Fruit fly (Drosophila melanogaster) whole organism, larva: ENCODE measurements around the gene AhcyL1.
A peak's percentile ranks its signal among the peaks of the same experiment; 100 is the strongest.

Source experiments
- noc ChIP-seq: fragments of 200-800 bp; sonication (Bioruptor generic); optimal IDR thresholded peaks from 3 replicates; lab custom pipeline; 2019; ENCODE audit warnings: missing biosample characterization, mild to moderate bottlenecking, missing genetic modification characterization, moderate library complexity

Gene AhcyL1

DNA sequence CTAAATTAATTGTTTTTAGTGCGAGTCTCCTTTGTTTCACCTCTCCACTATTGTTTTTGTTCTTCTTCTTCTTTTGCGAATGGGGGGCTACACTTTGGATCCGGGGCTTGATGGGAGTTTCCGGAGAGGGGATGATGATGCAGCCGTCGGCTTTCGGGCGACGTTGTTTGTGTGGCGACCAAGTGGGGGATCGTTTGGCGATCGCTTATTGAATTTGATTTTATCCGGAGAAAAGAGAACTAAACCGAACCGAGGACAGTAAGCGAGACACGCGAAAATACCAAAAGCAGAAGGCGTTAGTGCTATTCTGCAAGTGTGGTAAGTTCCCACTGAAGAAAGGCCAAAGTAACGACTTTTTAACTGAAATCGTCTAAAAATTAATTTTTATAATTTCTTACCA is at the start of gene AhcyL1:
TSS of gene AhcyL1 (minus strand) at position 281 of the 400 bp plus-strand sequence.
- TF ChIP-seq noc (tag; lab: Kevin White, UChicago) = no peak

- peak; percentile 20 for TF ChIP-seq noc (tag; lab: Kevin White, UChicago)
Measured at dm6 chr3L:2820930-2821505, 48.9 kb upstream of the AhcyL1 start.

- no peak for TF ChIP-seq noc (tag; lab: Kevin White, UChicago)
Measured at dm6 chr3L:2820275-2820674, 48.1 kb upstream of the AhcyL1 start.

DNA sequence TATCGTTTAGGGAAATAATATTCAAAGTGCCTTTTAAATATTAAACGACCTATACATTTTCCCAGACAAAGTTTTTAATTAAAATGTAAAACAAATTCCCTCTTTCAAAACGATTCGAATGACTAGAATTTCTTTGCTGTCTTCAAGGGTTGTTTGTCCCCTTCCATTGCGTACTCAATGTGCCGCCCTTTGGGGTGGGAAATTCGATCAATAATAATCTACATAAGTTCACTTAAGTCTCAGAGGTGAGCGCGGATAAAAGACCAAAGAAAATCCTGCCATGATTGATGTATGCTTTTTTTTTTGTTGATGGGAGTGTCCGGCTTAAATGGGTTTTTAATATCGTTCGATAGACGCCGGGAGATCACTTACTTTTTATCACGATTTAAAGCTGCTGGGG is 47.6 kb upstream of the AhcyL1 start:
- no peak for TF ChIP-seq noc (tag; lab: Kevin White, UChicago)

- no peak for TF ChIP-seq noc (tag; lab: Kevin White, UChicago)
Measured at dm6 chr3L:2818784-2819183, 46.7 kb upstream of the AhcyL1 start.

DNA sequence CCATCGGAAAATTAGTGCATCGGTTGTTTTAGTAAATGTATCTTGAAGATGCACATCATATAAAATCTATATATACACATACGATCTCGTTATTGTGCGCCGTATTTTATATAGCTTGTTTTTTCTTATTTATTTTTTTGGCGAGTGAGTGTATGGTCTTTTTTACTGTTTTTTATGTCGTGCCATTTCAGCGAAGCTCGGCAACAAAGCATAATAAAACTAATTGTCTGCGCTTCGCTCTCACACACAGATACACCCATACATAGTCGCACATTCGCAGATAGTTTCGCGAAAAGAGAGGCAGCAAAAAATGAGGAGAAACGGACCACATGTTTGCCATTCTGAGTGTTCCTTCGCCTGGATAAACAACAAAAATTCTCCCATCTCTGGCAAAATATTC is 45.7 kb upstream of the AhcyL1 start:
- no peak for TF ChIP-seq noc (tag; lab: Kevin White, UChicago)

DNA sequence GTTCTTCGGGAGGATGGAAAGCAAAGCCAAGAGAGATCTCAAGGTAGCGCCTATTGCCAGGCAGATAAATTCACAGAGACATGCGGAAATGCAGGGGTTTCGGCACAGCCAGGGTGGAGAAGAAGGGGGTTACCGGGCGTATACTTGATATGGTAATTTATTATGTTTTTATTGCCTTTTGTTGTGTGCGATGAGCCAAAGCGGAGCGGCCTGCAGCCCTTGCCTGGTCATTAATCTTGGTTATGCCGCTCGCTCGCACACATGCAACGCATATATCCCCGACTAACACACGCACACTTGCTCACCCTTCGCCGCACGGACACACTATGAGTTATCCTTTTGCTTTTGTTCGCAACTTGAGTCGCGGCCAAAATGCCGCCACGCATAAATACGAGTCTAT is 44.5 kb upstream of the AhcyL1 start:
- TF ChIP-seq noc (tag; lab: Kevin White, UChicago) = no peak

- TF ChIP-seq noc (tag; lab: Kevin White, UChicago) = peak; percentile 49
Measured at dm6 chr3L:2809767-2810166, 37.6 kb upstream of the AhcyL1 start.

DNA sequence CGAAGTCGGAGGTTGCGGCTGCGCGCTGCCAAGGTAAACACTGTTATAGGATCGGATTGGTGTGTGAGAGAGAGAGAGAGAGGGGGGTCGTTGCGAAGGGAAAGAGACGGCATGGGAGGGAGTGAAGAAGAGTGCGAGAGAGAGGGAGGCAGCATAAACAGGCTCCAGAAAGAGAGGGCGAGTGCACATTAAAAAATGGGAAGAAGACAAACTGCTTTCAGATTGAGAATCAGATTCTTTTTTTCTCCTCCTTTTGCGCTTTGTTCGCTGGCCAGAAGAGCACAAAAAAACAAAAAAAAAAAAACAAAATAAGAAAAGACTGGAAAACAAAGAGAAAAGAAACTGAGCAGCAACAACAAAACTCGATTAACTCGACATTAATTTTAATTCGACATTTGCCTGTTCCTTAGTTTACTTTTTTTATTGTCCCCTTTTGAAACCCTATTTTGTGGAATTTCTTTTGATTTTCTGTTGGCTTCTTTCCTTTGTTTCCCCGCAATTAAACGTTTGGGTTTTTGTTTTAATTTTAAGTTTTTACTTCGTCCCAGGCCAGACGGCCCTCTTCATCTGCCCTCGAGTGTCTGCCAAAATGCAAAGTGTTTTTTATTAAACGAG is 36.3 kb upstream of the AhcyL1 start:
- peak; percentile 53 for TF ChIP-seq noc (tag; lab: Kevin White, UChicago)

DNA sequence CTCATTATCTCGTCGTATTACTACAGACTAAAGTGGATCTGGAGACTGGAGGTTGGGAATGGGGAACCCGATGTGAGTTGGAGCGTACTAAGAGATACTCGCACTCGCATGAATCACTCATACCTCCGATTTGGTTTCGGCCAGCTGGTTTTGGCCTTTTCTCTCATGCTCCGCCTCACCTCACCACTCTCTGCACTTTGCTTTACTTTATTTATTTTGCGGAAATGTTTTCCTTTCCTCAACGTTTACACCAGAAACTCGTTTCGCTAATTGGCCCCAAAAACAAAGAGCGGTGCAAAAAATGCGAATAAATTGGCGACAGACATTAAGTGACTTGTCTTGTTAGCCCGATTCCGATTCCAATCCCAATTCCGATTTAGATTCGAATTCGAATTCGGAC is 35.3 kb upstream of the AhcyL1 start:
- TF ChIP-seq noc (tag; lab: Kevin White, UChicago) = no peak

DNA sequence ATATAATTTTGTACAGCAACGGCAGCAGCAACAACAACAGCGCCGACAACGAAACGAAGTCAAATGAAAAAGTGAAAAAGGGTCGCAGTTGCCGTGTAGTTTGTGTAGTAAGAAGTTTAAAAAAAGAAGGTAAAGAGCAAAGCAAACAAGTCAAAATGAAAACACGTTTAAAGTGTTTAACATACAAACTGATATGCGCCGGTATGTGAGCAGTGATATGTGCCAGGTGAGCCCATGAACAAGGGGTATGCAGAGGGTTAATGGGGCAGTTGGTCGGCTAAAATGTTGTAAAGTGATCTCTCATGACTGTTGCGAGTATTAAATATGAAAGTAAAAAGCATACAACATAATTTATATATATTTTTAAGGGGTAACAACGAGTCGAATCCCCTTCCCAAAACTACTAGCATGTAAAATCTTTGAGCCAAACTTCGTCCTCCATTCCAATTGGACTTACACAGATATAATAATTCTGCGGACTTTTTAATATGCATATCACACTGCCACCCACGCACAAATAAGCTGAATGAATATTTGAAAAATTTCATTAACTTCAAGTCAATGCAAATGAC is 33.9 kb upstream of the AhcyL1 start:
- peak; percentile 49 for TF ChIP-seq noc (tag; lab: Kevin White, UChicago)

DNA sequence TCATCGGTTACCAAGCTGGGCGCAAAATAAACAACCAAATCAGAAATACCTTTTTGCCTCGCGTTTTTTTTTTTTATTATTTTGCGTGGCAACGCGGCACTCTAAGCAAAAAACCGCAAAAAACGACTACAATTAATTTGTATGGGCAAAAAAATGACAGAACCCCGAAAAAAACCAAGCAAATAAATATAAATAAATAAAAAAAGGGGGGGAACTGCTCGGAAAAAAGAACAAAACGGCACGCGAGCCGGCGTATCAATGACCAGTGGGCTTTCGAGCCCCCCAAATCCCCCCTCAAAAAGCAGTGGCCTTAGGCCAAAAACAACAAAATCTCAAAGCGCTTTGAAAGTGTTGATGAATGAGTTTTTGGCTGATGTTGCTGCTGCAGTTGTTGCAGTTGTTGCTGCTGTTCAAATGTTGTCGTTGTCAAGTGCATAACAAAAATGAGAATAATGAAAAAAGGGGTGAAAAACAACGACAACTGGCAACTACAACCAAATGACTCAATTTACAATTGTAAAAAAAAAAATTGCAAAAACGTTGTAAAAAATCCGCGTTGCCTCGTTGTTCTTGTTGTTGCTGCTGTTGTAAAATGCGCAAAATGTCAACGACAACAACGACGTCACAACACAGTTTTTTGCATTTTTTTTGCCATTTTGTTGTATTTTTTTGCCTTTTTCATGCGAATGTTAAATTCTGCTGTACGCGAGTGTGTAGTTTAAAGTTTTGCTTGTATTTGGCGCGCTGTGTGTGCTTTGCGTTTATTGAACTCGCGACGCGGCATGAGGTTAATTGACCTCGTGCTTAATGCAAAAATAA is 33.2 kb upstream of the AhcyL1 start:
- no peak for TF ChIP-seq noc (tag; lab: Kevin White, UChicago)

- TF ChIP-seq noc (tag; lab: Kevin White, UChicago) = no peak
Measured at dm6 chr3L:2802085-2802484, 30.0 kb upstream of the AhcyL1 start.

dm6 chr3L:2801376-2801775 is 29.3 kb upstream of the AhcyL1 start:
- no peak for TF ChIP-seq noc (tag; lab: Kevin White, UChicago)

DNA sequence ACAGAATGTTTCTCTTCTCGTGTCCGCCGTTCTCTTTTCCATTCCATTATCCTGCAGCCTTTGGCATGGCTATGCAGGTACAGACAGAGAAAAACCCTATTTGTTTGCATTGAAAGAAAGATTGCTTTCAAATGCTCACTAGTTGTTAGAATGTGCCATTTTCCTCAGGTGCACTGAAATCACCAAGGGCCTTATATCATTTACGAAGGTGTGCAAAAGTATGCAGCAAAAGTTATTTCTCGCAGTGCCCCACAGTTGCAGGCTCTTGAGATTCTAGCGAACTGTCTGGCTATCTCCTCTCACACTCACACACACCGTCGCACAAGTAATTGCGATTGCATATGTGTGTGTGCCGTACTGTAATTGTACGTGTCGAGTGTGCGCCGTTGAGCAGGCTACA is 28.2 kb upstream of the AhcyL1 start:
- TF ChIP-seq noc (tag; lab: Kevin White, UChicago) = no peak

DNA sequence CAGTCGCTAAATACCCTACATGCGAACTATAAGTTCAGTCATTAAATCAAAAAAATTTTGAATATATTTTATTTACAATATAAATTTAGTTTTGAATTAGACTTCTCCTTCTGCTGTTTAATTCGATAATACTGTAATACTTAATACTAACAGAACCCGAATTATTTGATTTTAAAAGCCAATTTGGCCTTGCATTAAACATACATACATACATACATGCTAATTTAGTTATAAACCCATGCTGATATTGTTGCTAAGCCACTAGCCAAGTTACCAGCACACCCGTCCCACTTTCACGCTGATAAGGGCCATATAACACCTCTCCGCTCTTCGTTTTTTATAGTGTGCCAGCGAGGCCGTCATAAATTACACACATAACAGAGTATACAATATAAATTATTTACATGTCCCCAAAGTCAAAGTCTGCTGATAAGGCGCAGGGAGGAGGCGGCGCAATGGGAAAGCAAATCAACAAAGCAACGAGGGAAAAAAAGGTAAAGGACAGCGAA is 27.0 kb upstream of the AhcyL1 start:
- TF ChIP-seq noc (tag; lab: Kevin White, UChicago) = peak; percentile 90
